Fruit fly (Drosophila melanogaster) whole organism, wandering third instar larva: Measurements from ENCODE around the gene CG12009.
A peak's percentile ranks its signal among the peaks of the same experiment; 100 is the strongest.

Experiments
- Abd-B ChIP-seq: fragments of >200 bp; optimal IDR thresholded peaks from 2 replicates; lab custom pipeline; 2017; ENCODE audit warnings: missing biosample characterization, missing genetic modification characterization
- CG32264 ChIP-seq: fragments of 200-800 bp; sonication (Bioruptor generic); optimal IDR thresholded peaks from 2 replicates; lab custom pipeline; 2016; ENCODE audit warnings: missing biosample characterization, missing genetic modification characterization
- CG9705 ChIP-seq: fragments of 200-800 bp; sonication (Bioruptor generic); optimal IDR thresholded peaks from 2 replicates; lab custom pipeline; 2018; ENCODE audit warnings: missing biosample characterization, mild to moderate bottlenecking, missing genetic modification characterization
- CrebA ChIP-seq: fragments of 200-800 bp; sonication (Bioruptor generic); optimal IDR thresholded peaks from 2 replicates; lab custom pipeline; 2016; ENCODE audit warnings: missing biosample characterization, mild to moderate bottlenecking, missing genetic modification characterization, borderline replicate concordance
- Dfd ChIP-seq: fragments of >200 bp; optimal IDR thresholded peaks from 2 replicates; lab custom pipeline; 2017; ENCODE audit warnings: missing biosample characterization, missing genetic modification characterization
- Dif ChIP-seq: fragments of 200-275, 200-300 bp; sonication (Bioruptor generic); optimal IDR thresholded peaks from 2 replicates; lab custom pipeline; 2018; ENCODE audit warnings: missing biosample characterization, missing genetic modification characterization; ENCODE audit not compliant: partially characterized antibody
- GATAd ChIP-seq: sonication (Bioruptor generic); optimal IDR thresholded peaks from 2 replicates; lab custom pipeline; 2016; ENCODE audit warnings: missing biosample characterization, missing genetic modification characterization
- HLH106 ChIP-seq: fragments of 200-800 bp; optimal IDR thresholded peaks from 3 replicates; lab custom pipeline; 2019; ENCODE audit warnings: missing biosample characterization, mild to moderate bottlenecking, missing genetic modification characterization, moderate library complexity
- Hnf4 ChIP-seq: fragments of 200-800 bp; sonication (Bioruptor generic); optimal IDR thresholded peaks from 2 replicates; lab custom pipeline; 2016; ENCODE audit warnings: missing biosample characterization, mild to moderate bottlenecking, missing genetic modification characterization
- Hr78 ChIP-seq: fragments of >200 bp; optimal IDR thresholded peaks from 2 replicates; lab custom pipeline; 2017; ENCODE audit warnings: missing biosample characterization, missing genetic modification characterization
- Hr83 ChIP-seq: fragments of 200-300 bp; sonication (Bioruptor generic); optimal IDR thresholded peaks from 2 replicates; lab custom pipeline; 2016; ENCODE audit warnings: missing biosample characterization, mild to moderate bottlenecking, missing genetic modification characterization, moderate library complexity; ENCODE audit not compliant: poor library complexity, severe bottlenecking
- Jra ChIP-seq: sonication (Bioruptor generic); optimal IDR thresholded peaks from 2 replicates; lab custom pipeline; 2016; ENCODE audit warnings: missing biosample characterization, missing genetic modification characterization
- Mio ChIP-seq: sonication (Bioruptor generic); optimal IDR thresholded peaks from 2 replicates; lab custom pipeline; 2016; ENCODE audit warnings: missing biosample characterization, missing genetic modification characterization
- Myc ChIP-seq: fragments of >200 bp; optimal IDR thresholded peaks from 2 replicates; lab custom pipeline; 2017
- N ChIP-seq: fragments of >200 bp; optimal IDR thresholded peaks from 2 replicates; lab custom pipeline; 2018; ENCODE audit warnings: missing biosample characterization, missing external identifiers, missing genetic modification characterization
- OdsH ChIP-seq: fragments of 200-800 bp; sonication (Bioruptor generic); optimal IDR thresholded peaks from 2 replicates; lab custom pipeline; 2016; ENCODE audit warnings: missing biosample characterization, mild to moderate bottlenecking, missing genetic modification characterization
- Rel ChIP-seq, 2 experiments: fragments of 200-800 bp; sonication (Bioruptor generic) in 1 of 2; optimal IDR thresholded peaks; 2 replicates in 1 of 2; 3 replicates in 1 of 2; lab custom pipeline; 2016 to 2019; ENCODE audit warnings: mild to moderate bottlenecking in 2 of 2, missing biosample characterization in 2 of 2, missing genetic modification characterization in 2 of 2, moderate library complexity in 1 of 2
- Sp1 ChIP-seq: fragments of 200-800 bp; sonication (Bioruptor generic); optimal IDR thresholded peaks from 3 replicates; lab custom pipeline; 2019; ENCODE audit warnings: missing biosample characterization, mild to moderate bottlenecking, missing genetic modification characterization, moderate library complexity
- Vsx2 ChIP-seq: fragments of 200-300, 225-300 bp; sonication (Bioruptor generic); optimal IDR thresholded peaks from 2 replicates; lab custom pipeline; 2018; ENCODE audit warnings: missing biosample characterization, missing genetic modification characterization; ENCODE audit not compliant: partially characterized antibody
- br ChIP-seq: fragments of 200-800 bp; sonication (Bioruptor generic); optimal IDR thresholded peaks from 2 replicates; lab custom pipeline; 2016; ENCODE audit warnings: missing biosample characterization, missing genetic modification characterization
- brk ChIP-seq: fragments of 200-800 bp; sonication (Bioruptor generic); optimal IDR thresholded peaks from 2 replicates; lab custom pipeline; 2016; ENCODE audit warnings: missing biosample characterization, mild to moderate bottlenecking, missing genetic modification characterization
- dl ChIP-seq, 2 experiments: fragments of 175-275, 200-275 bp in 1 of 2; fragments of 200-275 bp in 1 of 2; sonication (Bioruptor generic); optimal IDR thresholded peaks; lab custom pipeline; 2018; ENCODE audit warnings: mild to moderate bottlenecking in 2 of 2, missing biosample characterization in 2 of 2, missing genetic modification characterization in 2 of 2, moderate library complexity in 2 of 2; ENCODE audit not compliant: partially characterized antibody in 2 of 2, insufficient read depth in 1 of 2
- dmrt93B ChIP-seq: fragments of 200-800 bp; sonication (Bioruptor generic); optimal IDR thresholded peaks from 2 replicates; lab custom pipeline; 2018; ENCODE audit warnings: missing biosample characterization, mild to moderate bottlenecking, missing genetic modification characterization
- dsf ChIP-seq: sonication (Bioruptor generic); optimal IDR thresholded peaks from 2 replicates; lab custom pipeline; 2016; ENCODE audit warnings: missing biosample characterization, missing genetic modification characterization, borderline replicate concordance
- ey ChIP-seq: fragments of 200-800 bp; sonication (Bioruptor generic); optimal IDR thresholded peaks from 2 replicates; lab custom pipeline; 2016; ENCODE audit warnings: missing biosample characterization, missing genetic modification characterization
- foxo ChIP-seq, 2 experiments: fragments of 200-800 bp; sonication (Bioruptor generic); optimal IDR thresholded peaks; 2 replicates in 1 of 2; 3 replicates in 1 of 2; lab custom pipeline; 2016 to 2017; ENCODE audit warnings: missing biosample characterization in 2 of 2, missing genetic modification characterization in 2 of 2
- fru ChIP-seq: fragments of 200-800 bp; sonication (Bioruptor generic); optimal IDR thresholded peaks from 3 replicates; lab custom pipeline; 2016; ENCODE audit warnings: missing biosample characterization, mild to moderate bottlenecking, missing genetic modification characterization
- h ChIP-seq: fragments of 200-800 bp; sonication (Bioruptor generic); optimal IDR thresholded peaks from 3 replicates; lab custom pipeline; 2016; ENCODE audit warnings: missing biosample characterization, mild to moderate bottlenecking, missing genetic modification characterization
- jim ChIP-seq: fragments of 175-275, 200-325 bp; sonication (Bioruptor generic); optimal IDR thresholded peaks from 2 replicates; lab custom pipeline; 2016; ENCODE audit warnings: missing biosample characterization, mild to moderate bottlenecking, missing genetic modification characterization
- lola ChIP-seq: fragments of >200 bp; optimal IDR thresholded peaks from 2 replicates; lab custom pipeline; 2017; ENCODE audit warnings: missing biosample characterization, missing genetic modification characterization
- pan ChIP-seq: fragments of >200 bp; optimal IDR thresholded peaks from 2 replicates; lab custom pipeline; 2017
- psq ChIP-seq: fragments of 200-800 bp; sonication (Bioruptor generic); optimal IDR thresholded peaks from 3 replicates; lab custom pipeline; 2017; ENCODE audit warnings: missing biosample characterization, mild to moderate bottlenecking, missing genetic modification characterization, moderate library complexity
- rgr ChIP-seq: fragments of 200-800 bp; sonication (Bioruptor generic); optimal IDR thresholded peaks from 3 replicates; lab custom pipeline; 2016; ENCODE audit warnings: missing biosample characterization, mild to moderate bottlenecking, missing genetic modification characterization
- sage ChIP-seq: fragments of 200-800 bp; sonication (Bioruptor generic); optimal IDR thresholded peaks from 2 replicates; lab custom pipeline; 2016; ENCODE audit warnings: missing biosample characterization, mild to moderate bottlenecking, missing genetic modification characterization
- sv ChIP-seq: fragments of 200-800 bp; sonication (Bioruptor generic); optimal IDR thresholded peaks from 3 replicates; lab custom pipeline; 2016; ENCODE audit warnings: missing biosample characterization, missing genetic modification characterization
- tai ChIP-seq: sonication (Bioruptor generic); optimal IDR thresholded peaks from 2 replicates; lab custom pipeline; 2016; ENCODE audit warnings: missing biosample characterization, missing genetic modification characterization
- usp ChIP-seq: fragments of >200 bp; optimal IDR thresholded peaks from 2 replicates; lab custom pipeline; 2017; ENCODE audit warnings: missing biosample characterization, missing genetic modification characterization
- woc ChIP-seq: sonication (Bioruptor generic); optimal IDR thresholded peaks from 2 replicates; lab custom pipeline; 2016; ENCODE audit warnings: missing biosample characterization, mild to moderate bottlenecking, missing genetic modification characterization

CG12009 gene

dm6 chr3L:3319223-3319643, 28.0 kb downstream of the CG12009 start, which contains the start of the genes PIG-C, CG12016 and Dpm2:
Gene PIG-C, minus strand, starts transcription at chr3L:3319232.
Gene CG12016, plus strand, starts transcription at chr3L:3319555.
Gene Dpm2, plus strand, starts transcription at chr3L:3319555.
- TF ChIP-seq CrebA (GFP tag; lab: Kevin White, UChicago) (no peak), lola (GFP tag; lab: Kevin White, UChicago) (no peak), fru (GFP tag; lab: Kevin White, UChicago) (peak; percentile 76), OdsH (GFP tag; lab: Kevin White, UChicago) (peak; percentile 61), br (peak; percentile 74), Hnf4 (peak; percentile 84), sage (GFP tag; lab: Kevin White, UChicago) (no peak), jim (GFP tag; lab: Kevin White, UChicago) (no peak), tai (GFP tag; lab: Kevin White, UChicago) (no peak), pan (lab: Kevin White, UChicago) (no peak), h (GFP tag; lab: Kevin White, UChicago) (no peak), Hr83 (GFP tag; lab: Kevin White, UChicago) (peak; percentile 18), foxo (GFP tag; optimal IDR thresholded peaks at IDR 0.05; lab: Kevin White, UChicago) (peak in 1 of 2 experiments; percentile 80), rgr (GFP tag; lab: Kevin White, UChicago) (peak; percentile 77), Hr78 (GFP tag; lab: Kevin White, UChicago) (no peak), dsf (GFP tag; lab: Kevin White, UChicago) (peak; percentile 27), GATAd (no peak), CG9705 (GFP tag; lab: Kevin White, UChicago) (peak; percentile 64), Vsx2 (no peak), dl (GFP tag; optimal IDR thresholded peaks at IDR 0.05; lab: Kevin White, UChicago; ENCODE audit: insufficient read depth in 1 of 2, partially characterized antibody in 2 of 2) (no peak), CG32264 (GFP tag; lab: Kevin White, UChicago) (peak; percentile 53), Mio (GFP tag; lab: Kevin White, UChicago) (peak; percentile 1), Jra (GFP tag; lab: Kevin White, UChicago) (peak; percentile 84), usp (no peak), Myc (lab: Kevin White, UChicago) (peak; percentile 52), Abd-B (GFP tag; lab: Kevin White, UChicago) (no peak), HLH106 (tag; lab: Kevin White, UChicago) (peak; percentile 77), Sp1 (GFP tag; lab: Kevin White, UChicago) (peak; percentile 61), sv (GFP tag; lab: Kevin White, UChicago) (peak; percentile 59), brk (no peak), Dfd (GFP tag; lab: Kevin White, UChicago) (no peak), N (GFP tag; lab: Kevin White, UChicago) (no peak), ey (GFP tag; lab: Kevin White, UChicago) (peak; percentile 70), woc (peak; percentile 94), Rel (GFP tag; optimal IDR thresholded peaks at IDR 0.05; lab: Kevin White, UChicago) (no peak), Rel (tag; optimal IDR thresholded peaks at IDR 0.05; lab: Kevin White, UChicago) (peak; percentile 63), psq (GFP tag; lab: Kevin White, UChicago) (peak; percentile 47), Dif (GFP tag; lab: Kevin White, UChicago) (no peak), dmrt93B (GFP tag; lab: Kevin White, UChicago) (no peak)

dm6 chr3L:3319992-3320732, 28.9 kb downstream of the CG12009 start:
- TF ChIP-seq Sp1 (GFP tag; lab: Kevin White, UChicago) (peak; percentile 1), Rel (GFP tag; optimal IDR thresholded peaks at IDR 0.05; lab: Kevin White, UChicago) (no peak), Rel (tag; optimal IDR thresholded peaks at IDR 0.05; lab: Kevin White, UChicago) (peak; percentile 87), br (peak; percentile 28), psq (GFP tag; lab: Kevin White, UChicago) (no peak), h (GFP tag; lab: Kevin White, UChicago) (no peak), foxo (GFP tag; optimal IDR thresholded peaks at IDR 0.05; lab: Kevin White, UChicago) (peak in 1 of 2 experiments; percentile 5), rgr (GFP tag; lab: Kevin White, UChicago) (peak; percentile 29), Jra (GFP tag; lab: Kevin White, UChicago) (peak; percentile 1)
